Worm (Caenorhabditis elegans) whole organism, young adult: Measurements from ENCODE around the gene fkh-2.

Source experiments
- B0019.2 ChIP-seq: fragments of 200-800 bp; sonication (Bioruptor generic); conservative IDR thresholded peaks from 2 replicates; pipeline ENCODE4 v1.3.6; 2022; ENCODE audit warnings: missing genetic modification reagents, missing genetic modification characterization, missing compliant biosample characterization
- B0035.1 ChIP-seq: sonication (generic microtip); optimal IDR thresholded peaks from 2 replicates; lab custom pipeline; 2016; ENCODE audit warnings: missing genetic modification characterization, mild to moderate bottlenecking, missing compliant biosample characterization, missing genotype, missing genetic modification reagents
- B0336.3 ChIP-seq: fragments of 200-800 bp; sonication (Bioruptor generic); IDR thresholded peaks from 2 replicates; pipeline ENCODE4 v1.3.6; 2022; ENCODE audit warnings: missing genetic modification characterization, missing compliant biosample characterization
- C17E4.6 ChIP-seq: fragments of 200-800 bp; sonication (Bioruptor generic); IDR thresholded peaks from 2 replicates; pipeline ENCODE4 v1.3.6; 2022; ENCODE audit warnings: missing genetic modification reagents, missing genetic modification characterization, missing compliant biosample characterization
- D2030.7 ChIP-seq: fragments of 200-800 bp; sonication (Bioruptor generic); IDR thresholded peaks from 2 replicates; pipeline ENCODE4 v1.3.6; 2022; ENCODE audit warnings: missing genetic modification reagents, missing genetic modification characterization, missing compliant biosample characterization
- F23B12.7 ChIP-seq: sonication (generic microtip); optimal IDR thresholded peaks from 2 replicates; lab custom pipeline; 2017; ENCODE audit warnings: missing genetic modification characterization, mild to moderate bottlenecking, missing compliant biosample characterization, antibody characterized with exemption, moderate library complexity; ENCODE audit not compliant: insufficient read depth
- F33H1.4 ChIP-seq: fragments of 200-800 bp; sonication (Bioruptor generic); IDR thresholded peaks from 2 replicates; pipeline ENCODE4 v1.3.6; 2022; ENCODE audit warnings: missing genetic modification reagents, missing genetic modification characterization, missing compliant biosample characterization
- T07F8.4 ChIP-seq: sonication (generic microtip); optimal IDR thresholded peaks from 2 replicates; lab custom pipeline; 2016; ENCODE audit warnings: mild to moderate bottlenecking, missing genetic modification characterization, moderate library complexity, missing compliant biosample characterization
- Y67H2A.10 ChIP-seq: fragments of 200-800 bp; sonication (Bioruptor generic); conservative IDR thresholded peaks from 2 replicates; pipeline ENCODE4 v1.3.6; 2022; ENCODE audit warnings: missing genetic modification reagents, missing genetic modification characterization, missing compliant biosample characterization
- atf-7 ChIP-seq: sonication (generic microtip); optimal IDR thresholded peaks from 2 replicates; lab custom pipeline; 2017; ENCODE audit warnings: mild to moderate bottlenecking, missing genetic modification characterization, missing compliant biosample characterization
- athp-1 ChIP-seq: sonication (generic microtip); optimal IDR thresholded peaks from 2 replicates; lab custom pipeline; 2017; ENCODE audit warnings: mild to moderate bottlenecking, missing genetic modification characterization, missing compliant biosample characterization
- attf-3 ChIP-seq: fragments of 200-800 bp; sonication (Bioruptor generic); conservative IDR thresholded peaks from 2 replicates; pipeline ENCODE4 v1.3.6; 2022; ENCODE audit warnings: missing genetic modification reagents, missing genetic modification characterization, missing compliant biosample characterization
- attf-5 ChIP-seq: fragments of 200-800 bp; sonication (Bioruptor generic); optimal IDR thresholded peaks from 2 replicates; lab custom pipeline; 2018; ENCODE audit warnings: mild to moderate bottlenecking, missing genetic modification characterization, missing compliant biosample characterization
- attf-6 ChIP-seq: fragments of 200-800 bp; sonication (Bioruptor generic); IDR thresholded peaks from 2 replicates; pipeline ENCODE4 v1.3.6; 2022; ENCODE audit warnings: missing genetic modification reagents, missing genetic modification characterization, missing compliant biosample characterization
- bed-1 ChIP-seq: fragments of 200-800 bp; sonication (Bioruptor generic); IDR thresholded peaks from 2 replicates; pipeline ENCODE4 v1.3.6; 2022; ENCODE audit warnings: missing genetic modification reagents, missing genetic modification characterization, missing compliant biosample characterization
- ceh-58 ChIP-seq: fragments of 200-800 bp; sonication (Bioruptor generic); IDR thresholded peaks from 2 replicates; pipeline ENCODE4 v1.3.6; 2022; ENCODE audit warnings: missing genetic modification characterization, missing compliant biosample characterization
- chd-7 ChIP-seq: sonication (generic microtip); optimal IDR thresholded peaks from 2 replicates; lab custom pipeline; 2016; ENCODE audit warnings: mild to moderate bottlenecking, missing genetic modification characterization, moderate library complexity, missing compliant biosample characterization
- die-1 ChIP-seq: sonication (generic microtip); optimal IDR thresholded peaks from 2 replicates; lab custom pipeline; 2016; ENCODE audit warnings: missing genotype, mild to moderate bottlenecking, missing genetic modification characterization, missing compliant biosample characterization
- dpff-1 ChIP-seq: sonication (generic microtip); optimal IDR thresholded peaks from 2 replicates; lab custom pipeline; 2017; ENCODE audit warnings: mild to moderate bottlenecking, missing genetic modification characterization, missing compliant biosample characterization
- egl-44 ChIP-seq: fragments of 200-800 bp; sonication (Bioruptor generic); IDR thresholded peaks from 2 replicates; pipeline ENCODE4 v1.3.6; 2022; ENCODE audit warnings: missing genetic modification reagents, missing genetic modification characterization, missing compliant biosample characterization
- ekl-4 ChIP-seq: fragments of 200-800 bp; sonication (Bioruptor generic); IDR thresholded peaks from 2 replicates; pipeline ENCODE4 v1.3.6; 2022; ENCODE audit warnings: missing genetic modification reagents, missing genetic modification characterization, missing compliant biosample characterization
- hlh-26 ChIP-seq: fragments of 200-800 bp; sonication (Bioruptor generic); conservative IDR thresholded peaks from 2 replicates; pipeline ENCODE4 v1.3.6; 2022; ENCODE audit warnings: missing genetic modification reagents, missing genetic modification characterization, missing compliant biosample characterization
- hmg-1.2 ChIP-seq: fragments of 200-800 bp; sonication (Bioruptor generic); IDR thresholded peaks from 2 replicates; pipeline ENCODE4 v1.3.6; 2022; ENCODE audit warnings: missing genetic modification reagents, missing genetic modification characterization, missing compliant biosample characterization
- hmg-20 ChIP-seq: fragments of 200-800 bp; sonication (Bioruptor generic); IDR thresholded peaks from 2 replicates; pipeline ENCODE4 v1.3.6; 2022; ENCODE audit warnings: missing genetic modification reagents, missing genetic modification characterization, missing compliant biosample characterization
- lag-1 ChIP-seq: fragments of 200-800 bp; sonication (Bioruptor generic); IDR thresholded peaks from 2 replicates; pipeline ENCODE4 v1.3.6; 2022; ENCODE audit warnings: missing genetic modification reagents, missing genetic modification characterization, missing compliant biosample characterization
- lin-26 ChIP-seq: fragments of 200-800 bp; sonication (Bioruptor generic); IDR thresholded peaks from 2 replicates; pipeline ENCODE4 v1.3.6; 2022; ENCODE audit warnings: missing genetic modification reagents, missing genetic modification characterization, missing compliant biosample characterization
- lin-40 ChIP-seq: sonication (generic microtip); optimal IDR thresholded peaks from 2 replicates; lab custom pipeline; 2016; ENCODE audit warnings: missing genetic modification characterization, mild to moderate bottlenecking, missing compliant biosample characterization, missing genotype, missing genetic modification reagents
- lsy-27 ChIP-seq: sonication (generic microtip); optimal IDR thresholded peaks from 2 replicates; lab custom pipeline; 2017; ENCODE audit warnings: missing genetic modification characterization, mild to moderate bottlenecking, missing compliant biosample characterization, antibody characterized with exemption, missing genotype, borderline replicate concordance; ENCODE audit not compliant: insufficient read depth
- madf-3 ChIP-seq: fragments of 200-800 bp; sonication (Bioruptor generic); IDR thresholded peaks from 2 replicates; pipeline ENCODE4 v1.3.6; 2022; ENCODE audit warnings: missing genetic modification reagents, missing genetic modification characterization, missing compliant biosample characterization
- madf-6 ChIP-seq: fragments of 200-800 bp; sonication (Bioruptor generic); IDR thresholded peaks from 2 replicates; pipeline ENCODE4 v1.3.6; 2022; ENCODE audit warnings: missing genetic modification reagents, missing genetic modification characterization, missing compliant biosample characterization
- mcd-1 ChIP-seq: fragments of 200-800 bp; sonication (Bioruptor generic); IDR thresholded peaks from 2 replicates; pipeline ENCODE4 v1.3.6; 2022; ENCODE audit warnings: missing genetic modification reagents, missing genetic modification characterization, missing compliant biosample characterization
- mel-28 ChIP-seq: sonication (generic microtip); optimal IDR thresholded peaks from 2 replicates; lab custom pipeline; 2016; ENCODE audit warnings: borderline replicate concordance, mild to moderate bottlenecking, missing genetic modification characterization, missing compliant biosample characterization
- nfya-2 ChIP-seq: fragments of 200-800 bp; sonication (Bioruptor generic); IDR thresholded peaks from 2 replicates; pipeline ENCODE4 v1.3.6; 2022; ENCODE audit warnings: missing genetic modification reagents, missing genetic modification characterization, missing compliant biosample characterization
- nhr-179 ChIP-seq: sonication (generic microtip); optimal IDR thresholded peaks from 2 replicates; lab custom pipeline; 2016; ENCODE audit warnings: mild to moderate bottlenecking, missing genetic modification characterization, missing compliant biosample characterization
- pbrm-1 ChIP-seq: fragments of 200-800 bp; sonication (Bioruptor generic); IDR thresholded peaks from 2 replicates; pipeline ENCODE4 v1.3.6; 2022; ENCODE audit warnings: missing genetic modification reagents, missing genetic modification characterization, missing compliant biosample characterization
- rec-8 ChIP-seq, 2 experiments: sonication (generic microtip); optimal IDR thresholded peaks; 2 replicates each; lab custom pipeline; 2016; ENCODE audit warnings: mild to moderate bottlenecking in 2 of 2, missing genetic modification characterization in 2 of 2, missing genetic modification reagents in 2 of 2, missing genotype in 2 of 2, missing biosample characterization in 1 of 2, missing compliant biosample characterization in 1 of 2, moderate library complexity in 1 of 2
- sdz-38 ChIP-seq: sonication (generic microtip); optimal IDR thresholded peaks from 2 replicates; lab custom pipeline; 2016; ENCODE audit warnings: missing genotype, missing genetic modification characterization, missing compliant biosample characterization
- sea-2 ChIP-seq: fragments of 200-800 bp; sonication (Bioruptor generic); IDR thresholded peaks from 2 replicates; pipeline ENCODE4 v1.3.6; 2022; ENCODE audit warnings: missing genetic modification characterization, missing compliant biosample characterization
- somi-1 ChIP-seq: fragments of 200-800 bp; sonication (Bioruptor generic); optimal IDR thresholded peaks from 2 replicates; lab custom pipeline; 2018; ENCODE audit warnings: mild to moderate bottlenecking, missing genetic modification characterization, missing compliant biosample characterization
- sptf-2 ChIP-seq: fragments of 200-800 bp; sonication (Bioruptor generic); optimal IDR thresholded peaks from 2 replicates; lab custom pipeline; 2018; ENCODE audit warnings: mild to moderate bottlenecking, missing genetic modification characterization, missing compliant biosample characterization
- unc-130 ChIP-seq: sonication (generic microtip); optimal IDR thresholded peaks from 2 replicates; lab custom pipeline; 2016; ENCODE audit warnings: missing genetic modification reagents, missing genetic modification characterization, missing compliant biosample characterization
- zfh-2 ChIP-seq: fragments of 200-800 bp; sonication (Bioruptor generic); conservative IDR thresholded peaks from 2 replicates; pipeline ENCODE4 v1.3.6; 2022; ENCODE audit warnings: missing genetic modification reagents, missing genetic modification characterization, missing compliant biosample characterization

The fkh-2 gene

ce11 chrX:3759820-3760219 is 17.7 kb upstream of the fkh-2 start:
- TF ChIP-seq C17E4.6 (no peak), egl-44 (GFP tag; lab: Robert Waterston, UW) (peak; percentile 64; the same call in 1 of the 2 replicates), chd-7 (tag; lab: Kevin White, UChicago) (no peak), zfh-2 (GFP tag; lab: Robert Waterston, UW) (peak; percentile 37; the same call in 1 of the 2 replicates), attf-5 (GFP tag; lab: Kevin White, UChicago) (no peak), sea-2 (0 out of 2 replicates have a peak, but pooled peaks have one; percentile 42), ekl-4 (GFP tag; lab: Robert Waterston, UW) (0 out of 2 replicates have a peak, but pooled peaks have one; percentile 18), madf-3 (GFP tag; lab: Robert Waterston, UW) (0 out of 2 replicates have a peak, but pooled peaks have one; percentile 44), sptf-2 (GFP tag; lab: Kevin White, UChicago) (no peak), attf-6 (GFP tag; lab: Robert Waterston, UW) (no peak)

- no peak for TF ChIP-seq B0019.2
- TF ChIP-seq bed-1 (GFP tag; lab: Robert Waterston, UW), result no peak
- no peak for TF ChIP-seq B0035.1 (tag; lab: Kevin White, UChicago)
- TF ChIP-seq hmg-1.2 (GFP tag; lab: Robert Waterston, UW), result no peak
These were observed 17.2 kb upstream of the fkh-2 start, which contains the start of gene T14G12.6 for ce11 chrX:3759345-3759744. Gene T14G12.6 (minus strand): TSS chrX:3759445.

ce11 chrX:3758399-3758798 is 16.3 kb upstream of the fkh-2 start, which contains the start of gene T14G12.12:
Gene T14G12.12 (minus strand): TSS chrX:3758499.
- TF ChIP-seq lin-26 (GFP tag; lab: Robert Waterston, UW), result no peak
- no peak for TF ChIP-seq lin-40 (tag; lab: Kevin White, UChicago)
- TF ChIP-seq die-1, result no peak
- no peak for TF ChIP-seq madf-6 (GFP tag; lab: Robert Waterston, UW)
- no peak for TF ChIP-seq T07F8.4 (tag; lab: Kevin White, UChicago)
- no peak for TF ChIP-seq hmg-20
- TF ChIP-seq lsy-27 (tag; lab: Kevin White, UChicago), result no peak
- TF ChIP-seq mel-28 (tag; lab: Kevin White, UChicago), result no peak
- TF ChIP-seq somi-1 (GFP tag; lab: Kevin White, UChicago), result no peak
- TF ChIP-seq F23B12.7 (tag; lab: Kevin White, UChicago), result no peak
- TF ChIP-seq atf-7 (tag; lab: Kevin White, UChicago), result no peak
- TF ChIP-seq D2030.7 (GFP tag; lab: Robert Waterston, UW), result no peak
- TF ChIP-seq zfh-2 (GFP tag; lab: Robert Waterston, UW), result no peak
- no peak for TF ChIP-seq nfya-2 (GFP tag; lab: Robert Waterston, UW)
- no peak for TF ChIP-seq ceh-58 (GFP tag; lab: Robert Waterston, UW)
- no peak for TF ChIP-seq athp-1 (tag; lab: Kevin White, UChicago)
- TF ChIP-seq sdz-38 (tag; lab: Kevin White, UChicago), result no peak
- no peak for TF ChIP-seq Y67H2A.10
- no peak for TF ChIP-seq pbrm-1 (GFP tag; lab: Robert Waterston, UW)
- TF ChIP-seq dpff-1 (tag; lab: Kevin White, UChicago), result no peak

ce11 chrX:3756238-3756637 is 14.1 kb upstream of the fkh-2 start:
- no peak for TF ChIP-seq mcd-1 (GFP tag; lab: Robert Waterston, UW)
- no peak for TF ChIP-seq unc-130 (GFP tag; lab: Kevin White, UChicago)
- TF ChIP-seq Y67H2A.10, result no peak
- no peak for TF ChIP-seq B0336.3 (GFP tag; lab: Robert Waterston, UW)
- TF ChIP-seq hmg-20, result no peak
- TF ChIP-seq lag-1 (GFP tag; lab: Robert Waterston, UW), result no peak
- no peak for TF ChIP-seq pbrm-1 (GFP tag; lab: Robert Waterston, UW)
- TF ChIP-seq F33H1.4 (GFP tag; lab: Robert Waterston, UW), result no peak
- TF ChIP-seq attf-3 (GFP tag; lab: Robert Waterston, UW), result no peak
- no peak for TF ChIP-seq nhr-179 (tag; lab: Kevin White, UChicago)
- TF ChIP-seq hlh-26 (GFP tag; lab: Robert Waterston, UW), result no peak
- TF ChIP-seq somi-1 (GFP tag; lab: Kevin White, UChicago), result no peak
- TF ChIP-seq rec-8 (tag; optimal IDR thresholded peaks at IDR 0.05; lab: Kevin White, UChicago), result no peak
- TF ChIP-seq attf-6 (GFP tag; lab: Robert Waterston, UW), result no peak
